Worm (Caenorhabditis elegans): Measurements from ENCODE around the gene nhr-167.

ce11 chrX:11996606-11997005 is 14.7 kb upstream of the nhr-167 start:
- TF ChIP-seq B0310.2 (tag; optimal IDR thresholded peaks at IDR 0.05): no peak
- TF ChIP-seq tbx-11 (GFP tag; IDR thresholded peaks at IDR 0.05): no peak
- TF ChIP-seq tra-4 (tag; optimal IDR thresholded peaks at IDR 0.05): no peak
- TF ChIP-seq scrt-1 (GFP tag; IDR thresholded peaks at IDR 0.05): no peak
- TF ChIP-seq ama-1 (optimal IDR thresholded peaks at IDR 0.05): no peak
- TF ChIP-seq ceh-36 (tag; optimal IDR thresholded peaks at IDR 0.05): no peak
- TF ChIP-seq F13C5.2 (tag; optimal IDR thresholded peaks at IDR 0.05): no peak
- TF ChIP-seq aly-1 (tag; optimal IDR thresholded peaks at IDR 0.05): no peak
- TF ChIP-seq hmbx-1 (tag; optimal IDR thresholded peaks at IDR 0.05): no peak
- TF ChIP-seq hnd-1 (tag; optimal IDR thresholded peaks at IDR 0.05): no peak
- no peak for TF ChIP-seq ceh-13 (GFP tag; optimal IDR thresholded peaks at IDR 0.05)

Measured in whole organism, early embryonic.